Fruit fly (Drosophila melanogaster) whole organism, prepupa: ENCODE data around the gene thoc7.

Experiments used
- CG16779 ChIP-seq: fragments of 200-800 bp; sonication (Bioruptor generic); optimal IDR thresholded peaks from 3 replicates; lab custom pipeline; 2017; ENCODE audit warnings: missing biosample characterization, mild to moderate bottlenecking, missing genetic modification characterization
- CG4318 ChIP-seq: fragments of 200-800 bp; sonication (Bioruptor generic); optimal IDR thresholded peaks from 3 replicates; lab custom pipeline; 2017; ENCODE audit warnings: missing biosample characterization, mild to moderate bottlenecking, missing genetic modification characterization
- CG6808 ChIP-seq: fragments of 200-800 bp; sonication (Bioruptor generic); optimal IDR thresholded peaks from 3 replicates; lab custom pipeline; 2017; ENCODE audit warnings: missing biosample characterization, missing genetic modification characterization, mild to moderate bottlenecking, moderate library complexity, missing genetic modification reagents
- Eip75B ChIP-seq: fragments of 200-800 bp; sonication (Bioruptor generic); optimal IDR thresholded peaks from 3 replicates; lab custom pipeline; 2016; ENCODE audit warnings: missing biosample characterization, missing genetic modification characterization
- Ets96B ChIP-seq: fragments of 200-800 bp; optimal IDR thresholded peaks from 2 replicates; lab custom pipeline; 2019; ENCODE audit warnings: missing biosample characterization, mild to moderate bottlenecking, missing genetic modification characterization, moderate library complexity
- OdsH ChIP-seq: fragments of 200-800 bp; sonication (Bioruptor generic); optimal IDR thresholded peaks from 3 replicates; lab custom pipeline; 2016; ENCODE audit warnings: missing biosample characterization, missing genetic modification characterization
- Sox15 ChIP-seq: fragments of 200-800 bp; sonication (Bioruptor generic); optimal IDR thresholded peaks from 3 replicates; lab custom pipeline; 2016; ENCODE audit warnings: missing biosample characterization, missing genetic modification characterization
- achi ChIP-seq: fragments of 200-800 bp; sonication (Bioruptor generic); optimal IDR thresholded peaks from 3 replicates; lab custom pipeline; 2016; ENCODE audit warnings: missing biosample characterization, missing genetic modification characterization
- fd85E ChIP-seq: fragments of 200-800 bp; sonication (Bioruptor generic); optimal IDR thresholded peaks from 3 replicates; lab custom pipeline; 2016; ENCODE audit warnings: missing biosample characterization, missing genetic modification characterization
- lz ChIP-seq: fragments of 200-800 bp; sonication (Bioruptor generic); optimal IDR thresholded peaks from 3 replicates; lab custom pipeline; 2016; ENCODE audit warnings: missing biosample characterization, missing genetic modification characterization

DNA sequence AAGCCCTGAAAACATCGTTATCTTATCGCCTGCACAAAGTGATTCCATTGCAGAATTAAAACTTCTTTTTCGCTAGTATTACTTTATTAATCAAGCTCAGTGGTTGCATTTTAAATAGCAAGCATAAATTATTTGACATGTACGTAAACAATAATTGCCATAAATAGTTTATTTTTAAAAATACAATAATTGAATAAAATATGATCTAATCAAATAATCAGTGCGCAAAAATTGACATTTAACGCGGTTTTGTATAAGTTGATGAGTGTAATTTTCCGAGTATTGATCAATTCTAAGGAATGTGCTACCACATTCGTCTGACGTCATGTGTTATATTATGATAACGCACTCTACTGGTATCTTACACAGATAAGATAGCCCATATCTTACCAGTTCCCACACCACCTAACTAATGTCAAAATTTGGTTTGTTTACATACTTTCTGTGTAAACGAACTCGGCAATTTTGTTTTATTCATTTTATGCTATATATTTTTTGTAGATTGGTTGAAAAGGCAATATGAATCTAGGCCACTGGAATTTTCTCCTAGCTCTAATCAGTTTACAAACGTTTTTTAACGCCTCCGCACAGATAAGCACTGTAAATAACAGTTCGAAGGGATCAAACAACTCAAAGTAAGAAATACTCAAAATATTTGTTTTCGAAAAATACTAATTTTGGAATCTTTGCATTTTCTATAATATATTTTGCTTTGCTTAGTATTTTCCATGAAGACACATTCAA is 35.2 kb upstream of the thoc7 start, which contains the start of gene mthl14:
- TF ChIP-seq Ets96B (tag; lab: Kevin White, UChicago) (no peak), CG6808 (GFP tag; lab: Kevin White, UChicago) (no peak), CG16779 (tag; lab: Kevin White, UChicago) (no peak), Eip75B (GFP tag; lab: Kevin White, UChicago) (no peak), OdsH (GFP tag; lab: Kevin White, UChicago) (no peak), Sox15 (GFP tag; lab: Kevin White, UChicago) (no peak), lz (no peak), achi (no peak), CG4318 (no peak), fd85E (GFP tag; lab: Kevin White, UChicago) (no peak)
